Worm (Caenorhabditis elegans): Measurements from ENCODE around the gene itsn-1.
A peak's percentile ranks its signal among the peaks of the same experiment; 100 is the strongest.

itsn-1 gene

ce11 chrIV:17084317-17084716 is 35.2 kb upstream of the itsn-1 start:
- TF ChIP-seq zfp-3 (GFP tag; conservative IDR thresholded peaks at IDR 0.05) (no peak), dmd-9 (GFP tag; IDR thresholded peaks at IDR 0.05) (0 out of 2 replicates have a peak, but pooled peaks have one; percentile 7), dpl-1 (GFP tag; optimal IDR thresholded peaks at IDR 0.05) (peak; percentile 0), madf-5 (GFP tag; IDR thresholded peaks at IDR 0.05) (no peak), lin-39 (tag; optimal IDR thresholded peaks at IDR 0.05) (no peak), fos-1 (tag; optimal IDR thresholded peaks at IDR 0.05) (no peak), aha-1 (tag) (no peak), lin-38 (GFP tag; IDR thresholded peaks at IDR 0.05) (peak; percentile 51), zip-11 (GFP tag; IDR thresholded peaks at IDR 0.05) (no peak), F37D6.2 (tag; optimal IDR thresholded peaks at IDR 0.05) (no peak), hlh-30 (tag; optimal IDR thresholded peaks at IDR 0.05; ENCODE audit: insufficient read depth) (no peak)

DNA sequence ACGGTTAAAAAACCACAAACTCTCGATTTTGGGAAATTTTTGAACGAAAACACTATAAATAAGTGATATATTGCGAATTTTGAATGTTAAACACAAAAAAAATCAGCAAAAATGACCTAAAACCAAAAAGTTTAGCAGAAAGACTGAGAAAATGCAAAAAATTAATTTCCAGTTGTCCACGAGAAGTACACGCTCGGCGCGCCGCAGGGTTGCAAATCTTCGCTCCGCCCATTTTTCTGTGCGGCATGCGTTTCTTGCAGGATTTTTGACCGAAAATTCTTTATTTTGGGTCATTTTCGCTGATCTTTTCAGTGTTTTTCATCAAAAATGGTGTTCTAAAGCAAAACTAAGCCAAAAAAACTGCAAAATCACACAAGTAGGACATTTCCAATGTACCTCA is 34.6 kb upstream of the itsn-1 start:
- TF ChIP-seq unc-130 (GFP tag; optimal IDR thresholded peaks at IDR 0.05) = no peak
- no peak for TF ChIP-seq hmg-1.1 (GFP tag; IDR thresholded peaks at IDR 0.05)
- TF ChIP-seq mxl-3 (GFP tag; optimal IDR thresholded peaks at IDR 0.05) = no peak
- TF ChIP-seq aly-2 (tag; optimal IDR thresholded peaks at IDR 0.05) = no peak
- peak; percentile 80 for TF ChIP-seq snpc-1.2 (GFP tag; IDR thresholded peaks at IDR 0.05)
- no peak for TF ChIP-seq pha-4 (GFP tag; IDR thresholded peaks at IDR 0.05)
- no peak for TF ChIP-seq pha-4 (tag; optimal IDR thresholded peaks at IDR 0.05)
- no peak for TF ChIP-seq saeg-2 (GFP tag; IDR thresholded peaks at IDR 0.05)
- TF ChIP-seq lin-38 (GFP tag; IDR thresholded peaks at IDR 0.05) = peak; percentile 41
- TF ChIP-seq dpl-1 (GFP tag; optimal IDR thresholded peaks at IDR 0.05) = no peak
- TF ChIP-seq Y105C5A.15 (GFP tag; IDR thresholded peaks at IDR 0.05) = no peak
- TF ChIP-seq unc-39 (tag; optimal IDR thresholded peaks at IDR 0.05) = no peak
- no peak for TF ChIP-seq arid-1 (GFP tag; conservative IDR thresholded peaks at IDR 0.05)
- no peak for TF ChIP-seq lin-15B (tag; optimal IDR thresholded peaks at IDR 0.05)
- TF ChIP-seq nhr-11 (tag; optimal IDR thresholded peaks at IDR 0.05) = no peak
- TF ChIP-seq aha-1 (tag) = peak; percentile 74
- no peak for TF ChIP-seq gei-8 (GFP tag; optimal IDR thresholded peaks at IDR 0.05)

- TF ChIP-seq ztf-7 (tag; optimal IDR thresholded peaks at IDR 0.05) (no peak), F44E2.7 (GFP tag; IDR thresholded peaks at IDR 0.05) (no peak), nhr-48 (tag; optimal IDR thresholded peaks at IDR 0.05) (no peak), nhr-25 (tag; optimal IDR thresholded peaks at IDR 0.05; ENCODE audit: borderline replicate concordance, insufficient read depth) (no peak), madf-5 (GFP tag; IDR thresholded peaks at IDR 0.05) (0 out of 4 replicates have a peak, but pooled peaks of 1 of the 2 experiments have one; percentile 62), unc-130 (GFP tag; optimal IDR thresholded peaks at IDR 0.05) (peak; percentile 90), saeg-2 (GFP tag; IDR thresholded peaks at IDR 0.05) (no peak), nhr-28 (tag; optimal IDR thresholded peaks at IDR 0.05) (peak; percentile 44), F37D6.2 (tag; optimal IDR thresholded peaks at IDR 0.05) (peak; percentile 69), zfp-3 (GFP tag; conservative IDR thresholded peaks at IDR 0.05) (no peak), lin-38 (GFP tag; IDR thresholded peaks at IDR 0.05) (peak; percentile 98), daf-12 (tag; optimal IDR thresholded peaks at IDR 0.05) (no peak), attf-4 (tag; optimal IDR thresholded peaks at IDR 0.05) (no peak), snpc-4 (tag; optimal IDR thresholded peaks at IDR 0.05) (no peak), jun-1 (tag; optimal IDR thresholded peaks at IDR 0.05) (no peak), nhr-10 (tag; optimal IDR thresholded peaks at IDR 0.05) (no peak), ceh-62 (tag; optimal IDR thresholded peaks at IDR 0.05) (no peak), dve-1 (tag; optimal IDR thresholded peaks at IDR 0.05; ENCODE audit: insufficient read depth) (peak; percentile 48), lsy-2 (tag; optimal IDR thresholded peaks at IDR 0.05) (peak; percentile 35 to 82), F49E8.2 (tag; optimal IDR thresholded peaks at IDR 0.05; ENCODE audit: borderline replicate concordance) (peak; percentile 3), T20F7.1 (GFP tag; optimal IDR thresholded peaks at IDR 0.05) (peak; percentile 78), lin-1 (GFP tag; IDR thresholded peaks at IDR 0.05) (no peak), F26F4.8 (GFP tag; conservative IDR thresholded peaks at IDR 0.05) (no peak), dmd-8 (GFP tag; IDR thresholded peaks at IDR 0.05) (no peak), spr-1 (tag; optimal IDR thresholded peaks at IDR 0.05) (peak; percentile 40), zip-2 (tag; optimal IDR thresholded peaks at IDR 0.05) (no peak), php-3 (GFP tag; IDR thresholded peaks at IDR 0.05) (no peak), egl-27 (tag; optimal IDR thresholded peaks at IDR 0.05) (no peak), duxl-1 (tag; optimal IDR thresholded peaks at IDR 0.05; ENCODE audit: poor library complexity) (no peak)
Measured at ce11 chrIV:17087384-17088099, 31.9 kb upstream of the itsn-1 start, which contains the start of the genes snx-13 and snr-1. Gene snx-13 (minus strand): TSS chrIV:17087438. Gene snr-1 (plus strand): TSS chrIV:17088049.

Measured in whole organism, L4 larva.